Fruit fly (Drosophila melanogaster) whole organism, embryonic: Measurements from ENCODE around the gene Bcat.

Source experiments
- CG3407 ChIP-seq: fragments of 200-800 bp; sonication (Bioruptor generic); optimal IDR thresholded peaks from 2 replicates; lab custom pipeline; 2018; ENCODE audit warnings: missing biosample characterization, mild to moderate bottlenecking, missing genetic modification characterization
- CG8478 ChIP-seq: fragments of >200 bp; optimal IDR thresholded peaks from 2 replicates; lab custom pipeline; 2018
- H2.0 ChIP-seq: fragments of 200-800 bp; sonication (Bioruptor generic); IDR thresholded peaks from 2 replicates; pipeline ENCODE4 v1.3.6; 2022; ENCODE audit warnings: missing biosample characterization, missing genetic modification characterization

DNA sequence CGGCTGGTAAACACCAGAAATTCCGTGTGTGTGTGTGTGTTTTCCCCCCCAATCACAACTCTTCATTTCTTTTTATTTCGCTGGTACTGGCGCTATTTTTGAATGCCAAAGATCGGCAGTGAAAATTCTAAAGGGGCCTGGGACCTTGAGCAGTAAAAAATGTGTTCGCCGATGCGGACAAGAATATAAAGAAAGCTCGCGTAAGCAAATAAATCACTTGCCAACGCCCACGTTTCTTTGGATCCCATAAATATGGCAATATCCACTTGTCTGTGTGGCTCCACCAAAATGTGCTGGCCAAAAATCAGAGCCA is 4.7 kb upstream of the Bcat start:
- TF ChIP-seq H2.0 (GFP tag; lab: Robert Waterston, UW) (no peak), CG8478 (no peak), CG3407 (no peak)
